Worm (Caenorhabditis elegans): ENCODE data around the gene nhr-34.

- TF ChIP-seq rcor-1 (GFP tag; IDR thresholded peaks at IDR 0.05) (no peak), ztf-6 (GFP tag; IDR thresholded peaks at IDR 0.05) (no peak), F23B12.7 (tag; optimal IDR thresholded peaks at IDR 0.05; ENCODE audit: insufficient read depth) (no peak), ztf-26 (tag; optimal IDR thresholded peaks at IDR 0.05) (no peak), nhr-179 (tag; optimal IDR thresholded peaks at IDR 0.05) (no peak)
These were observed 17.7 kb downstream of the nhr-34 start, which contains the start of gene acc-1 for ce11 chrIV:9657753-9658152.

Measured in whole organism, young adult.